Fruit fly (Drosophila melanogaster): ENCODE measurements around the gene eff.
A peak's percentile ranks its signal among the peaks of the same experiment; 100 is the strongest.

Gene eff

DNA sequence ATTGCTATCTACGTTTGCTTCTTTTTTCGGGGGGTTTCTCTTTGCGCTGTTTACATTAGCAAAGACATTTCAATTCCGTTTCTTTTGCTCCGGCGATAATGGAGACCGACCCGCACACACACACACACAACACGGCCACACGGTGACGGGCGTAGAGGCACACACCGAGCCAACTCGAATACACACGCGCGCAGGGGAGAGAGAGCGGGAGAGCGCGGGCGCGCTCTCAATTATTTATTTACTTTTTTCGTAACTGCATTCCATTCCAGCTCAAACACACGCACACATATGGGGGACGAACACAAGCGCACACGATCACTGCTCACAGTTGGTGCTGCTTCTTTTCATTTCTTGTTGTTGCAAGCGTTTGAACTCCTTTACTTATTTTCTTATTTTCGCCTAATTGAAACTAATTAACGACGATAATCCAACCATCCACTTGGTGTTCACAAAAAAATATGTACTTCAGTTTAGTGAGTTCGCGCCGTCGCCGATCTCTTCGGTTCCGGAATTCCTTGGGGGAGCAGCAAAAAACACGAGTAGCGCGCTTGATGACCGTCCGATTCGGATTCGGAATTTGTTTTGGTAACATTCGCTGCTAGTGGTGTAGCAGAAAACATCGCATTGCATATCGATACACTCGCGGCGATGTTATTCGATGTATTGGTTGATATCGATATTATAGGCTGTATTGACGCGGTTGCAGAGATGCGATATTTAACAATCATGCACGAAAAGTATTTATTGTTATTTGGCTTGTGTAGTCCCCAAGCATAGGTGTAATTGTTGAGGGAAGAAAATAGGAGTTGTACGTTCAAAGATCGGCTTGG lies 17.2 kb downstream of the eff start, which contains the start of gene kibra (continued):
- TF ChIP-seq PHDP (tag; optimal IDR thresholded peaks at IDR 0.05) (peak; percentile 33), dysf (GFP tag; IDR thresholded peaks at IDR 0.05) (no peak), gsb-n (tag; optimal IDR thresholded peaks at IDR 0.05) (peak; percentile 25), CG16815 (GFP tag; optimal IDR thresholded peaks at IDR 0.05) (no peak), CG17829 (tag; optimal IDR thresholded peaks at IDR 0.05) (peak; percentile 78), Hr51 (GFP tag; optimal IDR thresholded peaks at IDR 0.05) (peak; percentile 33 to 59), CG1529 (GFP tag; optimal IDR thresholded peaks at IDR 0.05) (peak; percentile 35), Ada2b (GFP tag; IDR thresholded peaks at IDR 0.05) (no peak), bigmax (GFP tag; optimal IDR thresholded peaks at IDR 0.05) (no peak), crol (GFP tag; IDR thresholded peaks at IDR 0.05) (no peak), CG12236 (GFP tag; optimal IDR thresholded peaks at IDR 0.05) (peak; percentile 49), sc (optimal IDR thresholded peaks at IDR 0.05) (no peak), sc (GFP tag; optimal IDR thresholded peaks at IDR 0.05) (no peak), ac (GFP tag; optimal IDR thresholded peaks at IDR 0.05) (no peak), Dfd (GFP tag; optimal IDR thresholded peaks at IDR 0.05) (peak in 1 of 2 experiments; percentile 60), cg (GFP tag; optimal IDR thresholded peaks at IDR 0.05) (peak; percentile 96), CG12155 (GFP tag; optimal IDR thresholded peaks at IDR 0.05) (peak; percentile 45), yki (optimal IDR thresholded peaks at IDR 0.05) (peak; percentile 80), Hr78 (GFP tag; optimal IDR thresholded peaks at IDR 0.05) (peak; percentile 19 to 37), ab (GFP tag; optimal IDR thresholded peaks at IDR 0.05) (no peak), Nf-YB (GFP tag; optimal IDR thresholded peaks at IDR 0.05) (peak; percentile 20), Ptx1 (GFP tag; IDR thresholded peaks at IDR 0.05) (no peak), B-H1 (GFP tag; IDR thresholded peaks at IDR 0.05) (no peak), CG6791 (GFP tag; IDR thresholded peaks at IDR 0.05; ENCODE audit: partially characterized antibody) (no peak), unc-4 (GFP tag; IDR thresholded peaks at IDR 0.05; ENCODE audit: partially characterized antibody) (no peak), NfI (GFP tag; optimal IDR thresholded peaks at IDR 0.05) (peak; percentile 53), CG6689 (GFP tag; IDR thresholded peaks at IDR 0.05) (no peak), zen (tag; optimal IDR thresholded peaks at IDR 0.05) (peak; percentile 80), cato (GFP tag; optimal IDR thresholded peaks at IDR 0.05; ENCODE audit: borderline replicate concordance) (peak; percentile 36), CG9609 (GFP tag; optimal IDR thresholded peaks at IDR 0.05) (peak; percentile 68), crp (GFP tag; optimal IDR thresholded peaks at IDR 0.05) (no peak), CG13624 (GFP tag; optimal IDR thresholded peaks at IDR 0.05) (peak; percentile 71), sug (tag; optimal IDR thresholded peaks at IDR 0.05) (peak; percentile 54), CG2129 (GFP tag; IDR thresholded peaks at IDR 0.05; ENCODE audit: partially characterized antibody) (no peak), kni (GFP tag; optimal IDR thresholded peaks at IDR 0.05) (peak; percentile 96), slp2 (GFP tag; optimal IDR thresholded peaks at IDR 0.05) (peak; percentile 58), gcm (GFP tag; optimal IDR thresholded peaks at IDR 0.05) (peak; percentile 58), CG4617 (GFP tag; optimal IDR thresholded peaks at IDR 0.05; ENCODE audit: borderline replicate concordance) (peak; percentile 18), CG4730 (GFP tag; IDR thresholded peaks at IDR 0.05) (no peak), Doc3 (GFP tag; IDR thresholded peaks at IDR 0.05; ENCODE audit: partially characterized antibody) (no peak), Fer3 (tag; optimal IDR thresholded peaks at IDR 0.05) (peak; percentile 75), CG2199 (GFP tag; IDR thresholded peaks at IDR 0.05) (no peak), Eip74EF (GFP tag; optimal IDR thresholded peaks at IDR 0.05) (peak; percentile 60 to 71), Tbp (GFP tag; optimal IDR thresholded peaks at IDR 0.05) (no peak), Side (GFP tag; optimal IDR thresholded peaks at IDR 0.05) (peak; percentile 60), CG14667 (GFP tag; IDR thresholded peaks at IDR 0.05) (no peak), CG2875 (GFP tag; optimal IDR thresholded peaks at IDR 0.05) (no peak), CG1832 (GFP tag; optimal IDR thresholded peaks at IDR 0.05) (no peak)

Measured in whole organism, embryonic.